Worm (Caenorhabditis elegans): Measurements from ENCODE around the gene brc-1.
"Not testable (repeated sequence)": the region's sequence is repeated elsewhere in the genome, so short reads cannot be mapped to it uniquely, and the experiment has no call there.

DNA sequence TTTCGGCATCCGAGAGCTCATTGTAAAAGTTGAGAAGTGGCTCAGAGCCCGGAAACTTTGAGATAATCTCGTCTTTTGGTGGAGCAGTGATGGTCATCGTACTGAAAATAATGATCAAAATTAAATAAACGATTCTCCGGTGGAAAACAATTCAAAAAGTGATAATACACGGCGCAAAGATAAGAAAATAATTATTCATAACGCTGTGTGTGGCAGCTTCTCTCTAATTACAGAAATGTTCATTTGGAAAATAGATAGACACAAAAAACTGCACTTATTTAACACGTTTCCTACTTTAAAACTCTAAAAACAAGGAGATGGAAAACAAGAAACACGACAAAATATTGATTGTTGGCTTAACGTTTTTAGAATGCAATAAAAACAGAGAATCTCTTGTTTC lies 19.3 kb downstream of the brc-1 start, which contains the start of gene C36A4.4:
- TF ChIP-seq nhr-77 (tag; optimal IDR thresholded peaks at IDR 0.05); unc-62 (GFP tag; optimal IDR thresholded peaks at IDR 0.05 in 1 of 2); unc-62 (tag; optimal IDR thresholded peaks at IDR 0.05); pqm-1 (tag; optimal IDR thresholded peaks at IDR 0.05); tra-1 (GFP tag; IDR thresholded peaks at IDR 0.05); fos-1 (tag; optimal IDR thresholded peaks at IDR 0.05); zfp-2 (tag; optimal IDR thresholded peaks at IDR 0.05); mes-2 (tag; optimal IDR thresholded peaks at IDR 0.05; ENCODE audit: poor library complexity, severe bottlenecking); lir-3 (tag; optimal IDR thresholded peaks at IDR 0.05); nhr-42 (GFP tag; IDR thresholded peaks at IDR 0.05): not testable (repeated sequence)
